Worm (Caenorhabditis elegans) whole organism, L3 larva: ENCODE measurements around the gene Y39A3A.4.

ENCODE experiments used
- ceh-28 ChIP-seq: fragments of 150-350 bp; optimal IDR thresholded peaks from 2 replicates; lab custom pipeline; 2014; ENCODE audit warnings: missing biosample characterization, missing genetic modification reagents, missing genetic modification characterization
- pha-4 ChIP-seq: fragments of 150-350 bp; optimal IDR thresholded peaks from 2 replicates; lab custom pipeline; 2014; ENCODE audit warnings: missing biosample characterization, missing genetic modification reagents, missing genetic modification characterization

ce11 chrIII:2032327-2033093, 43.9 kb downstream of the Y39A3A.4 start:
- TF ChIP-seq pha-4 (tag; lab: Kevin White, UChicago): peak; percentile 14
- no peak for TF ChIP-seq ceh-28 (tag; lab: Kevin White, UChicago)
